Worm (Caenorhabditis elegans): ENCODE data around the gene M162.7.

DNA sequence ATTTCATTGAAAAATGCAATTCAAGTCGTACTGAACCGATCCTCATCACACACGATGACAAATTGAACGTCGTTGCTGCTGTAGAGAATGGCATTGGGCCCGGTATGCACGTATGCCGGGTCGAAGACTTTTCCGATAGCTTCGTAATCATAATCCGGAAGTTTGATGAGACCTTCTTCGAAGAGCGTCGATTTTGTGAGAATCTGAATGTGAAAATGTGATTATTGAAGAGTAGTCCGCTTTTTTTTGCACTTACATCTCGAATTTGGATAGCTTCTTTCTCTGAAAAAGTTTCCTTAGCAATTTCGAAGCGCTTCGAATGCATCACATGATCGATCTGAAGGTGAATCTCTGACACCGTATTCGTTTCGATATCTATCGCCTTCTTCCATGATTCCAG lies 17.6 kb downstream of the M162.7 start, which contains the start of gene fbxa-118:
- TF ChIP-seq dsc-1 (tag; optimal IDR thresholded peaks at IDR 0.05) (no peak), unc-62 (GFP tag; optimal IDR thresholded peaks at IDR 0.05) (no peak), snpc-4 (tag; optimal IDR thresholded peaks at IDR 0.05) (no peak), grh-1 (GFP tag; IDR thresholded peaks at IDR 0.05) (no peak)

Measured in whole organism, L1 larva.